Fruit fly (Drosophila melanogaster): ENCODE data around the gene Pkcdelta.

Gene Pkcdelta

DNA sequence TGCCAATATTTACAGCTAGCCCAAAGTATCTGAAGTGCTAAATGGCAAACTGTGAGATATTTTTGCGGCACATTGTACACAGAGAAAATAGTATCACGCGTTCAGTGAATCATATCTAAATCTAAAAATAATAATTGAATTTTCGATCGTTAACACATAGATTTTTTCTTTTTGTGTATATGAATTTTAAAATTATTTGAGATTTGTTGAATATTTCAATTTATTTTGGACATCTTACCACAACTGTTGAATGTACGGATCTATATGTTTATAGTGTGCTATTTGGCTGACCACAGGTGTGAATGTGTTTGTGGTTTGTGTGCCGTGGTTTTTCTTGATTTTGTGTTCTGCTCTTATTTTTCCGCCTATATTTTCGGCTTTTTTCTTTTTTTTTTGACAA lies 37.8 kb downstream of the Pkcdelta start:
- TF ChIP-seq CG33017 (tag; optimal IDR thresholded peaks at IDR 0.05) = peak; percentile 29
- no peak for TF ChIP-seq kay (GFP tag; ENCODE audit: borderline replicate concordance)
- no peak for TF ChIP-seq Crg-1 (GFP tag; optimal IDR thresholded peaks at IDR 0.05)
- no peak for TF ChIP-seq CG1620 (GFP tag; optimal IDR thresholded peaks at IDR 0.05)
- TF ChIP-seq ovo (GFP tag; optimal IDR thresholded peaks at IDR 0.05) = no peak
- TF ChIP-seq Hr96 (GFP tag; optimal IDR thresholded peaks at IDR 0.05) = no peak
- TF ChIP-seq CG5204 (GFP tag; optimal IDR thresholded peaks at IDR 0.05) = peak; percentile 13
- TF ChIP-seq tj (GFP tag; optimal IDR thresholded peaks at IDR 0.05) = peak; percentile 14
- peak; percentile 42 for TF ChIP-seq CG7101 (tag; optimal IDR thresholded peaks at IDR 0.05)
- TF ChIP-seq CG14711 (tag; optimal IDR thresholded peaks at IDR 0.05) = no peak
- TF ChIP-seq pad (GFP tag; optimal IDR thresholded peaks at IDR 0.05) = no peak

DNA sequence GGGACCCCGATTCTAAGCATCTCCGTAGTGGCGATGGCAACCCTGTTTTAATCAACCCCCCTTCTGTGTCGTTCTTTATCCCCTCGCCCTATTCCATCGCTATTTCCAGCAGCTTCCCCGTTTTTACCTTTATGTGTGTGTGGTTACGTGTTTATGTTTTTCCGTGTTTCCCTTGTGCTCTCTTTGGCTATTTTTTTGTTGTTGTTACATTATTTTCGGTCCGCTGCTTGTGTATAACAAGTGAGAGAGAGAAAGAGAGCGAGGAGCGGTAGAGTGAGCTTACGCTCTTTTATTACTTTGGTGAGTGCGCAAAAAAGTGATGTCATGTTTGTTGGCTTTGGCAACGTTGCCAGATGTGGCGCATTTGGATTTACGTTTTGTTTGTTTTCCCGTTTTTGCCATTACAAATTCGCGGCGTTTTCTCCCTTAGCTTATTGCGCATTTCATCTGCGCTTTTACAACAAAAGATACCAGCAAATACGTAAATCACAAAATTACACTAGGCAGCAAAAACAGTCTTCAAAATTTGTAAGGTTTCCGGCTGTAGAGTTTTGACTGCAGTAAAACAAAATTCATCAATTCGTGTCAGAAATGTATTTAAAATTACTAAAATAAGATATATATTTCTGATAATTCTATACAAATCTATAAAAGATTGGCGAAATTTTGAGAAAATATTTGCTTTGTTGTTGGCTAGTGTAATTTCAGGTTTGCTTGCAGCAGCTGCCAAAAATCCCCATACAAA lies 38.3 kb downstream of the Pkcdelta start:
- TF ChIP-seq CG11617 (GFP tag; optimal IDR thresholded peaks at IDR 0.05) = peak; percentile 53
- peak; percentile 90 for TF ChIP-seq CG14711 (tag; optimal IDR thresholded peaks at IDR 0.05)
- TF ChIP-seq cic (GFP tag; optimal IDR thresholded peaks at IDR 0.05) = peak; percentile 4
- peak; percentile 91 for TF ChIP-seq pad (GFP tag; optimal IDR thresholded peaks at IDR 0.05)
- TF ChIP-seq CG12768 (GFP tag; optimal IDR thresholded peaks at IDR 0.05) = peak; percentile 19
- peak; percentile 39 for TF ChIP-seq CG7045 (GFP tag; optimal IDR thresholded peaks at IDR 0.05)
- no peak for TF ChIP-seq Crg-1 (GFP tag; optimal IDR thresholded peaks at IDR 0.05)
- peak; percentile 72 for TF ChIP-seq ovo (GFP tag; optimal IDR thresholded peaks at IDR 0.05)
- no peak for TF ChIP-seq kay (GFP tag; ENCODE audit: borderline replicate concordance)
- TF ChIP-seq tj (GFP tag; optimal IDR thresholded peaks at IDR 0.05) = no peak
- TF ChIP-seq Hr96 (GFP tag; optimal IDR thresholded peaks at IDR 0.05) = no peak
- no peak for TF ChIP-seq Mnt (GFP tag; optimal IDR thresholded peaks at IDR 0.05)
- TF ChIP-seq cnc (optimal IDR thresholded peaks at IDR 0.05) = no peak
- TF ChIP-seq toe (GFP tag; optimal IDR thresholded peaks at IDR 0.05) = peak; percentile 13
- peak; percentile 29 for TF ChIP-seq bab1 (GFP tag; optimal IDR thresholded peaks at IDR 0.05)
- no peak for TF ChIP-seq CG33017 (tag; optimal IDR thresholded peaks at IDR 0.05)
- no peak for TF ChIP-seq Clk (GFP tag; optimal IDR thresholded peaks at IDR 0.05)
- peak; percentile 60 for TF ChIP-seq CG7101 (tag; optimal IDR thresholded peaks at IDR 0.05)
- TF ChIP-seq CG1620 (GFP tag; optimal IDR thresholded peaks at IDR 0.05) = peak; percentile 6
- no peak for TF ChIP-seq CG5204 (GFP tag; optimal IDR thresholded peaks at IDR 0.05)

DNA sequence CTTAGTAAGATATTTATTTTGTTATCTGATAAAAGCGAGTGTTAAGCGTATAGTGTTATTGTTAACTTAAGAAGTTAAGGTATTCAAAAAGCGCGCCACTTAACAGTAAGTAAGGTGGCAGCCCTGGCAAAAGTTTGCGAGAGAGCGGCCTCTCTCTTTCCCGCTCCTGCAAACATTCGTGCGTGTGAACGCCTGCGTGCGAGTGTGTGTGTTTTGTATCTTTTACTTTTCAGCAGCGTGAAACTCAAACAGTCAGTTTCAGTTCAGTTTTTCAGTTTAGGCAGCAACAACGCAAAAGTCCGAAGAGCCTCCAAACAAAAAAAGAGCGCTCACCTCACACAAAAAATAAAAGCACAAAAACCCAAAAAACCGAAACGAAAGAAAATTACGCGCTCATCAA lies 39.4 kb downstream of the Pkcdelta start:
- peak; percentile 65 for TF ChIP-seq CG14711 (tag; optimal IDR thresholded peaks at IDR 0.05)
- TF ChIP-seq cic (GFP tag; optimal IDR thresholded peaks at IDR 0.05) = no peak

DNA sequence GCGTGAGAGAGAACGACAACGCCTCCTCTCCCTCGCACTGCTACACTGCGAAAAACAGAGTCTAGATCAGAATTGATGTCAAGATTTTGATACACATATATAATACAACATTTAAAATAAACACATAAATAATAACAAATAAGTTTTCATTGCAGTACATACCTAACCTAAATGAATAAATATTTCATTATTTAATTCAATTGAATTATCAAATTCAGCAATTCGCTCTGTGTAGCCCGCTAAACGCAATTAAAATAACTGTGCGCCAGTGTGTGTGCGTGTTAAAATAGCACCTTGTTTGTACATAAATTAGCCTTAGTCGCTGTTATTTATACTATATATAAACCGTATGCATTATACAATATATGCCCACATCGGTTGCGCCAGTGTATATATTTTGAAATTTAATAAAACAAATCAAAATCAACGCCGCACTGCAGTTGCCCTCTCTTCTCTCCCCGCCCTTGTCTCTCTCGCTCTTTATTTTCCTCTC lies 40.3 kb downstream of the Pkcdelta start:
- TF ChIP-seq cnc (optimal IDR thresholded peaks at IDR 0.05) = no peak
- TF ChIP-seq Clk (GFP tag; optimal IDR thresholded peaks at IDR 0.05) = peak; percentile 87
- TF ChIP-seq toe (GFP tag; optimal IDR thresholded peaks at IDR 0.05) = peak; percentile 79
- TF ChIP-seq CG33017 (tag; optimal IDR thresholded peaks at IDR 0.05) = peak; percentile 96
- peak; percentile 98 for TF ChIP-seq bab1 (GFP tag; optimal IDR thresholded peaks at IDR 0.05)
- peak; percentile 95 for TF ChIP-seq CG14711 (tag; optimal IDR thresholded peaks at IDR 0.05)
- peak; percentile 90 for TF ChIP-seq CG1620 (GFP tag; optimal IDR thresholded peaks at IDR 0.05)
- peak; percentile 97 for TF ChIP-seq CG11617 (GFP tag; optimal IDR thresholded peaks at IDR 0.05)
- peak; percentile 78 for TF ChIP-seq Hr96 (GFP tag; optimal IDR thresholded peaks at IDR 0.05)
- peak; percentile 78 for TF ChIP-seq cic (GFP tag; optimal IDR thresholded peaks at IDR 0.05)
- TF ChIP-seq CG5204 (GFP tag; optimal IDR thresholded peaks at IDR 0.05) = peak; percentile 85
- peak; percentile 87 for TF ChIP-seq tj (GFP tag; optimal IDR thresholded peaks at IDR 0.05)
- peak; percentile 82 for TF ChIP-seq Crg-1 (GFP tag; optimal IDR thresholded peaks at IDR 0.05)
- TF ChIP-seq ovo (GFP tag; optimal IDR thresholded peaks at IDR 0.05) = peak; percentile 85
- peak; percentile 98 for TF ChIP-seq CG7101 (tag; optimal IDR thresholded peaks at IDR 0.05)
- peak; percentile 65 for TF ChIP-seq kay (GFP tag; ENCODE audit: borderline replicate concordance)
- peak; percentile 93 for TF ChIP-seq CG7045 (GFP tag; optimal IDR thresholded peaks at IDR 0.05)
- peak; percentile 88 for TF ChIP-seq pad (GFP tag; optimal IDR thresholded peaks at IDR 0.05)
- TF ChIP-seq Mnt (GFP tag; optimal IDR thresholded peaks at IDR 0.05) = peak; percentile 86
- peak; percentile 92 for TF ChIP-seq CG12768 (GFP tag; optimal IDR thresholded peaks at IDR 0.05)

DNA sequence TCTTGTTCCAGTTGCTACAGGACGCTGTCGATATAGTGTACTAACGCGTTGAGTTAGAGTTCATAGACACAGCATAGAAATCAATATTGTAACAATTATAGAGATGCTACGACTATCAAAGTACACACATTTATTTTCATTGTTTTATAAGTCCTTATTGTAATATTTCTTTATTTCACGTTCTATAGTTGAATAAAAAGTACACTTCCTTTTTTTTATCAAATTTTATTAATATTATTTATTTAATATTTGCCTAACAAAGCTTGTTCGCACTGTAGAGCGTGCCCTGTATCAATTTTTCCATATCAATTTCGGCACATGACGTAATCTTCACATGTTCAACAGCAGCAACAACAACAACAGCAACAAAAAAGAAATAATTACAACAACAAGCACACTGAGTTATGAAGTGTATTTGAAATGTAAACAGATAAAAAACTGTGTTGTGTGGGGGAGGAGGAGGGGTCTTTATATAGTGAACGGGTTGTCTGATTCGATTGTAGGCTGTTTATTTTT lies 42.0 kb downstream of the Pkcdelta start:
- TF ChIP-seq cnc (optimal IDR thresholded peaks at IDR 0.05) (no peak), tj (GFP tag; optimal IDR thresholded peaks at IDR 0.05) (peak; percentile 17), ovo (GFP tag; optimal IDR thresholded peaks at IDR 0.05) (peak; percentile 4), kay (GFP tag; ENCODE audit: borderline replicate concordance) (no peak), pad (GFP tag; optimal IDR thresholded peaks at IDR 0.05) (no peak), CG7045 (GFP tag; optimal IDR thresholded peaks at IDR 0.05) (peak; percentile 12), cic (GFP tag; optimal IDR thresholded peaks at IDR 0.05) (peak; percentile 10), CG1620 (GFP tag; optimal IDR thresholded peaks at IDR 0.05) (no peak), CG7101 (tag; optimal IDR thresholded peaks at IDR 0.05) (peak; percentile 60), CG5204 (GFP tag; optimal IDR thresholded peaks at IDR 0.05) (no peak), Hr96 (GFP tag; optimal IDR thresholded peaks at IDR 0.05) (no peak), Mnt (GFP tag; optimal IDR thresholded peaks at IDR 0.05) (peak; percentile 34), toe (GFP tag; optimal IDR thresholded peaks at IDR 0.05) (no peak), CG12768 (GFP tag; optimal IDR thresholded peaks at IDR 0.05) (no peak), CG14711 (tag; optimal IDR thresholded peaks at IDR 0.05) (peak; percentile 49), bab1 (GFP tag; optimal IDR thresholded peaks at IDR 0.05) (no peak), CG11617 (GFP tag; optimal IDR thresholded peaks at IDR 0.05) (peak; percentile 33), CG33017 (tag; optimal IDR thresholded peaks at IDR 0.05) (peak; percentile 16), Crg-1 (GFP tag; optimal IDR thresholded peaks at IDR 0.05) (no peak), Clk (GFP tag; optimal IDR thresholded peaks at IDR 0.05) (no peak)

All from whole organism, adult.